Fruit fly (Drosophila melanogaster): ENCODE data around the gene Aplip1.

Gene Aplip1

dm6 chr3L:1166266-1166665 lies 29.9 kb upstream of the Aplip1 start (continued):
- no peak for TF ChIP-seq CG4282 (GFP tag; optimal IDR thresholded peaks at IDR 0.05)
- TF ChIP-seq CG12104 (GFP tag; optimal IDR thresholded peaks at IDR 0.05) = peak; percentile 54
- TF ChIP-seq BEAF-32 (GFP tag; optimal IDR thresholded peaks at IDR 0.05) = no peak
- no peak for TF ChIP-seq ems (GFP tag; optimal IDR thresholded peaks at IDR 0.05)
- TF ChIP-seq HLH3B (GFP tag; IDR thresholded peaks at IDR 0.05) = peak; percentile 32; the same call in 1 of the 2 replicates
- TF ChIP-seq CG17912 (GFP tag; optimal IDR thresholded peaks at IDR 0.05) = peak; percentile 81
- no peak for TF ChIP-seq tgo (GFP tag; IDR thresholded peaks at IDR 0.05)
- no peak for TF ChIP-seq trem (tag; optimal IDR thresholded peaks at IDR 0.05)
- TF ChIP-seq D19A (tag; optimal IDR thresholded peaks at IDR 0.05) = peak; percentile 14
- peak; percentile 71 for TF ChIP-seq nerfin-1 (tag; optimal IDR thresholded peaks at IDR 0.05)
- TF ChIP-seq tin (GFP tag; optimal IDR thresholded peaks at IDR 0.05) = no peak
- TF ChIP-seq scrt (GFP tag; optimal IDR thresholded peaks at IDR 0.05) = peak; percentile 30
- no peak for TF ChIP-seq gt (GFP tag; IDR thresholded peaks at IDR 0.05)
- TF ChIP-seq knrl (GFP tag; IDR thresholded peaks at IDR 0.05; ENCODE audit: partially characterized antibody) = no peak
- no peak for TF ChIP-seq inv (GFP tag; IDR thresholded peaks at IDR 0.05; ENCODE audit: partially characterized antibody)
- TF ChIP-seq CG18476 (GFP tag; optimal IDR thresholded peaks at IDR 0.05) = peak; percentile 41
- peak; percentile 81 for TF ChIP-seq odd (GFP tag; optimal IDR thresholded peaks at IDR 0.05)
- TF ChIP-seq seq (GFP tag; IDR thresholded peaks at IDR 0.05) = no peak
- no peak for TF ChIP-seq CG6654 (GFP tag; optimal IDR thresholded peaks at IDR 0.05)
- TF ChIP-seq Ets97D (GFP tag; optimal IDR thresholded peaks at IDR 0.05) = no peak
- TF ChIP-seq CG4730 (GFP tag; IDR thresholded peaks at IDR 0.05) = no peak
- no peak for TF ChIP-seq amos (GFP tag; IDR thresholded peaks at IDR 0.05; ENCODE audit: partially characterized antibody)
- TF ChIP-seq pita (GFP tag; optimal IDR thresholded peaks at IDR 0.05) = no peak
- TF ChIP-seq Ssrp (tag; optimal IDR thresholded peaks at IDR 0.05) = no peak
- TF ChIP-seq Dip2 (GFP tag; IDR thresholded peaks at IDR 0.05) = no peak
- TF ChIP-seq Bteb2 (GFP tag; optimal IDR thresholded peaks at IDR 0.05) = no peak
- TF ChIP-seq CG12299 (tag; optimal IDR thresholded peaks at IDR 0.05) = peak; percentile 37
- TF ChIP-seq CG13424 (tag; optimal IDR thresholded peaks at IDR 0.05) = peak; percentile 61
- no peak for TF ChIP-seq CG11560 (tag; IDR thresholded peaks at IDR 0.05)
- no peak for TF ChIP-seq Gug (GFP tag; IDR thresholded peaks at IDR 0.05)
- TF ChIP-seq hbn (GFP tag; IDR thresholded peaks at IDR 0.05; ENCODE audit: partially characterized antibody) = no peak
- no peak for TF ChIP-seq Lim3 (GFP tag; IDR thresholded peaks at IDR 0.05)
- no peak for TF ChIP-seq CG10267 (tag; optimal IDR thresholded peaks at IDR 0.05)
- no peak for TF ChIP-seq pfk (GFP tag; optimal IDR thresholded peaks at IDR 0.05)
- no peak for TF ChIP-seq CG17802 (tag; optimal IDR thresholded peaks at IDR 0.05)
- no peak for TF ChIP-seq CG9437 (GFP tag; optimal IDR thresholded peaks at IDR 0.05)
- no peak for TF ChIP-seq Dek (tag; optimal IDR thresholded peaks at IDR 0.05)
- 0 out of 3 replicates have a peak, but pooled peaks have one; percentile 46 for TF ChIP-seq so (GFP tag; IDR thresholded peaks at IDR 0.05)
- no peak for TF ChIP-seq ftz-f1 (GFP tag; optimal IDR thresholded peaks at IDR 0.05)
- TF ChIP-seq CG17328 (GFP tag; IDR thresholded peaks at IDR 0.05) = peak; percentile 60; the same call in 1 of the 2 replicates
- TF ChIP-seq CG32767 (GFP tag; IDR thresholded peaks at IDR 0.05) = no peak
- TF ChIP-seq CG14860 (GFP tag; IDR thresholded peaks at IDR 0.05; ENCODE audit: partially characterized antibody) = no peak
- TF ChIP-seq CG30403 (GFP tag; optimal IDR thresholded peaks at IDR 0.05) = no peak
- TF ChIP-seq CTCF (GFP tag; optimal IDR thresholded peaks at IDR 0.05) = peak; percentile 28
- no peak for TF ChIP-seq CG7372 (GFP tag; IDR thresholded peaks at IDR 0.05)
- no peak for TF ChIP-seq cas (GFP tag; IDR thresholded peaks at IDR 0.05)
- TF ChIP-seq gsb (GFP tag; IDR thresholded peaks at IDR 0.05) = no peak
- TF ChIP-seq emc (GFP tag; optimal IDR thresholded peaks at IDR 0.05) = no peak
- TF ChIP-seq CG8765 (GFP tag; IDR thresholded peaks at IDR 0.05) = no peak
- TF ChIP-seq sc (optimal IDR thresholded peaks at IDR 0.05) = no peak
- TF ChIP-seq sc (GFP tag; optimal IDR thresholded peaks at IDR 0.05) = peak; percentile 74
- TF ChIP-seq fd3F (GFP tag; optimal IDR thresholded peaks at IDR 0.05) = no peak
- TF ChIP-seq CG2199 (GFP tag; IDR thresholded peaks at IDR 0.05) = no peak

Measured in whole organism, embryonic.